Worm (Caenorhabditis elegans): ENCODE measurements around the gene srw-69.
A peak's percentile ranks its signal among the peaks of the same experiment; 100 is the strongest.

Gene srw-69

DNA sequence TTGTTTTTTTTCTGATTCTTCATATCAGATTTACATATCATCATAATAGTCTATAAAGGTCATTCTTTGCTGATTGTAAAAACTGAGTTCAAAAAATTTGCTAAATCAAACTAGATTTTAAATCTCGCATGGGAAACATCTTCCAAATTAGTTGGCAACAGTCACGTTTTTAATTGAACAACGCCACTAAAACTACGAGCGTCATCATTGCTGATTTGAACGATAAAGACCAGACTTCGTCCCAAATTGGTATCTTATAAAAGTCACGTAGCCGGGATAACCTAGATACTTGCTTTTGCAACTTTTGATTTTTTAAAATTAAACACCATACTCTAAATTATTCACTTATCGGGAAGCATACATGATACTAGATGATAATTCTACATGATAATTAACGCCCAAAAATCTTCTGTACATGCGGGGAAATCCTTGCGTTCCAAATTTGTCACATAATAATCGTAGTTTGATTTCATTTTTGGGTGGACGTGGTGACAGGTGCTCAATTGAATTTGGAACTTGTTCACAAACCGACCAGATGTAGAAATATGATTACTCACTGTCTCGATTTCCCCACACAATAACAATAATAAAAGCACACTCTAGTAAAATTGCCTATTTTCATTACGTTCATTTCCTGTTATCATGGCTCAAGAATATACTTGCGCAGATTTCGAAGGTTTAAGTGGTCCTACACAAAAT, 11.6 kb downstream of the srw-69 start, which contains the start of gene srw-67:
srw-67 (plus strand) TSS at position 643 of the 699 bp plus-strand sequence.
- TF ChIP-seq rnt-1 (tag; optimal IDR thresholded peaks at IDR 0.05), result no peak
- TF ChIP-seq blmp-1 (tag; optimal IDR thresholded peaks at IDR 0.05), result peak; percentile 14
- no peak for TF ChIP-seq nhr-85 (tag)
- TF ChIP-seq ztf-11 (tag; optimal IDR thresholded peaks at IDR 0.05), result no peak
- TF ChIP-seq nhr-47 (tag; optimal IDR thresholded peaks at IDR 0.05), result no peak
- no peak for TF ChIP-seq mdl-1 (tag; optimal IDR thresholded peaks at IDR 0.05)
- TF ChIP-seq ama-1 (optimal IDR thresholded peaks at IDR 0.05), result no peak
- TF ChIP-seq ces-1 (GFP tag; optimal IDR thresholded peaks at IDR 0.05), result no peak
- TF ChIP-seq efl-1 (optimal IDR thresholded peaks at IDR 0.05), result no peak
- TF ChIP-seq efl-1 (GFP tag; optimal IDR thresholded peaks at IDR 0.05 in 1 of 2), result peak in 1 of 2 experiments; percentile 41
- TF ChIP-seq elt-3 (tag; optimal IDR thresholded peaks at IDR 0.05), result peak in 1 of 6 experiments; percentile 33
- no peak for TF ChIP-seq nhr-77 (tag; optimal IDR thresholded peaks at IDR 0.05)
- TF ChIP-seq swsn-7 (tag; optimal IDR thresholded peaks at IDR 0.05), result no peak

- no peak for TF ChIP-seq C16A3.4 (tag; optimal IDR thresholded peaks at IDR 0.05)
- no peak for TF ChIP-seq tlp-1 (tag; optimal IDR thresholded peaks at IDR 0.05)
- TF ChIP-seq lin-35 (GFP tag; optimal IDR thresholded peaks at IDR 0.05), result peak in 1 of 2 experiments; percentile 17
- TF ChIP-seq sup-37 (GFP tag; optimal IDR thresholded peaks at IDR 0.05), result no peak
- TF ChIP-seq sptf-1 (tag; optimal IDR thresholded peaks at IDR 0.05), result no peak
- no peak for TF ChIP-seq lir-3 (tag; optimal IDR thresholded peaks at IDR 0.05; ENCODE audit: poor library complexity)
Measured at ce11 chrV:7416569-7416968, 12.2 kb downstream of the srw-69 start.

DNA sequence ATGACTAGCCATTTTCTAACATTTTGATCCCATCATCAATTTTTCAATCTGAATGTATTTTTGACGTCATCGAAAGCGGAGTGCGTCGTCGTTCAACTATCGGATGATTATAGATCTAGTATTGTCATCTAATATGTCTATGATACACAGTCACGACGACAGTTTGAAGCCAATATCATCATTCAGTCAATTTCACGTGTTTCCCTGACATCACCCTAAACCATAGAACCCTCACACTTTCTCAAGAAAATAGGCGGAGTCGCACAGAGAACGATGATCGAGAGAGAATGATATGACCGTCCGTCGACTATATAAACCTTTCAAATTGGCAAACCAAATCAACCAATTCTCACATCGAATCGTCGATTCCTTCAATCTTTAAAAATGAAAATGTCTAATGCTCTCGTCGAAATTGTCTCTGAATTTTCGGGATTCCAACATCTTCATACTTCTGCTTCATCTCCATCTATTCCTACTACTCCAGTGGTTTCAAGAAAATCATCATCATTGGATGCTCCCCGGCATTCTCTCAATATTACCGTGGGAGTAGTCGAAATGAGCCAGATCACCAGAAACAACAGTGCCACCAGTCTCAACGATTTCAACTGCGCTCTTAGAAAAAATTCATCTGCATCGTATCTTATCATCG, 12.9 kb downstream of the srw-69 start, which contains the start of gene F18E3.13:
F18E3.13 (plus strand) TSS at position 385 of the 649 bp plus-strand sequence.
- TF ChIP-seq lin-14 (GFP tag; optimal IDR thresholded peaks at IDR 0.05) (peak; percentile 71), hlh-17 (GFP tag; optimal IDR thresholded peaks at IDR 0.05; ENCODE audit: borderline replicate concordance) (no peak), lsy-2 (tag; optimal IDR thresholded peaks at IDR 0.05) (no peak), elt-3 (tag; optimal IDR thresholded peaks at IDR 0.05) (peak in 5 of 6 experiments; percentile 43 to 97 (median 69)), ztf-4 (tag; optimal IDR thresholded peaks at IDR 0.05) (peak; percentile 50), lir-3 (tag; optimal IDR thresholded peaks at IDR 0.05; ENCODE audit: poor library complexity) (no peak), mef-2 (tag; optimal IDR thresholded peaks at IDR 0.05) (no peak), lin-13 (GFP tag; optimal IDR thresholded peaks at IDR 0.05) (no peak), mdl-1 (tag; optimal IDR thresholded peaks at IDR 0.05) (peak in 1 of 2 experiments; percentile 83), nhr-12 (tag; optimal IDR thresholded peaks at IDR 0.05) (no peak), nhr-19 (GFP tag; conservative IDR thresholded peaks at IDR 0.05) (peak; percentile 97), grh-1 (GFP tag; IDR thresholded peaks at IDR 0.05) (peak; percentile 53; the same call in 1 of the 2 replicates), snpc-4 (tag; optimal IDR thresholded peaks at IDR 0.05) (no peak), lin-35 (GFP tag; optimal IDR thresholded peaks at IDR 0.05) (peak in 1 of 2 experiments; percentile 69), tlp-1 (tag; optimal IDR thresholded peaks at IDR 0.05) (no peak), nhr-77 (tag; optimal IDR thresholded peaks at IDR 0.05) (no peak), efl-1 (optimal IDR thresholded peaks at IDR 0.05) (no peak), efl-1 (GFP tag; optimal IDR thresholded peaks at IDR 0.05 in 1 of 2) (peak in 1 of 2 experiments; percentile 89), nhr-20 (tag; optimal IDR thresholded peaks at IDR 0.05) (peak; percentile 95), ceh-88 (GFP tag; IDR thresholded peaks at IDR 0.05) (no peak), vab-15 (tag; optimal IDR thresholded peaks at IDR 0.05) (no peak), pqm-1 (tag; optimal IDR thresholded peaks at IDR 0.05) (no peak), skn-1 (tag; optimal IDR thresholded peaks at IDR 0.05) (peak; percentile 65), hlh-4 (tag; optimal IDR thresholded peaks at IDR 0.05) (no peak), jun-1 (tag; optimal IDR thresholded peaks at IDR 0.05) (peak; percentile 7), ceh-8 (GFP tag; optimal IDR thresholded peaks at IDR 0.05) (no peak), mab-9 (GFP tag; IDR thresholded peaks at IDR 0.05) (no peak), nhr-85 (tag) (peak; percentile 98), nhr-90 (tag; optimal IDR thresholded peaks at IDR 0.05; ENCODE audit: poor library complexity) (peak; percentile 78), blmp-1 (tag; optimal IDR thresholded peaks at IDR 0.05) (peak; percentile 90), snu-23 (GFP tag; optimal IDR thresholded peaks at IDR 0.05) (peak; percentile 74), fos-1 (tag; optimal IDR thresholded peaks at IDR 0.05) (no peak), dpl-1 (GFP tag; optimal IDR thresholded peaks at IDR 0.05) (peak in 1 of 3 experiments; percentile 24), tbx-2 (tag; optimal IDR thresholded peaks at IDR 0.05) (peak; percentile 70), alr-1 (tag; optimal IDR thresholded peaks at IDR 0.05; ENCODE audit: borderline replicate concordance) (no peak), hpl-2 (GFP tag; optimal IDR thresholded peaks at IDR 0.05) (no peak), unc-130 (tag; optimal IDR thresholded peaks at IDR 0.05) (peak; percentile 32)

Measured in whole organism, L1 larva.